Fruit fly (Drosophila melanogaster): Measurements from ENCODE around the gene CG17652.

Gene CG17652

DNA sequence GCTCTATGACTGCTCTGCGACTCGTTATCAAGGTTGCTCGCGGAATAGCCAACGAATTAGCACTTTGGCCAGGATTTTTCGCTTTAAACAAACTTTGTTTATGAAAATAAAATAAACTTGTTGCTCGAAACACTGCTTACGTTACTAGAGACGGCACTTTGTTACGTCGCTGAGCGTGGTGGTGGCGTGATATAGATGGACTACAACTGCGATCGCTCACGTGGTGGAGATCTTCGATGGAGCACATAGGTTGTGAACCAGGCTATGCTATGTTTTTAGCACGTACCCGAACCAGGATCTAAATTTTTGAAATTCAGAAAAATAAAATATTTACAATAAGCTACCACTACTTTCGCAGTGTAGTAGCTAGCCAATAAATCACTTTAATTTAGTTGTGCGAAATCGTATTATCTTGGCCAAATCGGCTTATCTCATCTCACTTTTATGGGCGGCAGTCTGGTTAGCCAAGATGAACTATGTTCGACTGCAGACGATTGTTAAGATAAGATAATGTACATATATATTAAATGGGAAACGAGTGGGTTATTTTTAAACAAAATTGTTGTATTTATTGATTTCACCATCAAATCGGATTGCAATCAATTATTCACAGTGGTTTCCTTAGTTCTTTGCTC lies 16.3 kb downstream of the CG17652 start, which contains the start of gene frtz:
Gene frtz, minus strand, starts transcription at position 153 of the 635 bp plus-strand sequence.
- peak; percentile 87 for TF ChIP-seq Myc (optimal IDR thresholded peaks at IDR 0.05)
- no peak for TF ChIP-seq lola (GFP tag; optimal IDR thresholded peaks at IDR 0.05)
- TF ChIP-seq N (GFP tag; optimal IDR thresholded peaks at IDR 0.05): no peak
- TF ChIP-seq h (GFP tag; optimal IDR thresholded peaks at IDR 0.05): peak; percentile 30
- TF ChIP-seq Hr83 (GFP tag; optimal IDR thresholded peaks at IDR 0.05; ENCODE audit: poor library complexity, severe bottlenecking): peak; percentile 62

dm6 chr2L:1710224-1710623 lies 21.9 kb downstream of the CG17652 start, which contains the start of the genes CG17660 and mRpL48:
Gene CG17660, minus strand, starts transcription at chr2L:1710421.
Gene mRpL48, plus strand, starts transcription at chr2L:1710462.
- no peak for TF ChIP-seq dmrt93B (GFP tag; optimal IDR thresholded peaks at IDR 0.05)
- no peak for TF ChIP-seq OdsH (GFP tag; optimal IDR thresholded peaks at IDR 0.05)
- TF ChIP-seq Abd-B (GFP tag; optimal IDR thresholded peaks at IDR 0.05): no peak
- no peak for TF ChIP-seq woc (GFP tag; optimal IDR thresholded peaks at IDR 0.05)
- no peak for TF ChIP-seq CG9705 (GFP tag; optimal IDR thresholded peaks at IDR 0.05)
- no peak for TF ChIP-seq Vsx2 (GFP tag; optimal IDR thresholded peaks at IDR 0.05; ENCODE audit: partially characterized antibody)
- no peak for TF ChIP-seq Hr83 (GFP tag; optimal IDR thresholded peaks at IDR 0.05; ENCODE audit: poor library complexity, severe bottlenecking)
- no peak for TF ChIP-seq CG32264 (GFP tag; optimal IDR thresholded peaks at IDR 0.05)
- TF ChIP-seq pan (optimal IDR thresholded peaks at IDR 0.05): no peak
- no peak for TF ChIP-seq Hnf4 (GFP tag; optimal IDR thresholded peaks at IDR 0.05)
- no peak for TF ChIP-seq jim (GFP tag; optimal IDR thresholded peaks at IDR 0.05)
- TF ChIP-seq Mio (GFP tag; optimal IDR thresholded peaks at IDR 0.05): no peak
- no peak for TF ChIP-seq foxo (GFP tag; optimal IDR thresholded peaks at IDR 0.05)
- peak; percentile 27 for TF ChIP-seq rgr (GFP tag; optimal IDR thresholded peaks at IDR 0.05)
- TF ChIP-seq lola (GFP tag; optimal IDR thresholded peaks at IDR 0.05): no peak
- TF ChIP-seq br (GFP tag; optimal IDR thresholded peaks at IDR 0.05): peak; percentile 7
- no peak for TF ChIP-seq brk (GFP tag; optimal IDR thresholded peaks at IDR 0.05)
- peak; percentile 6 for TF ChIP-seq Sp1 (GFP tag; optimal IDR thresholded peaks at IDR 0.05)
- TF ChIP-seq Hr78 (GFP tag; optimal IDR thresholded peaks at IDR 0.05): no peak
- no peak for TF ChIP-seq Rel (GFP tag; optimal IDR thresholded peaks at IDR 0.05)
- TF ChIP-seq Rel (tag; optimal IDR thresholded peaks at IDR 0.05): peak; percentile 44
- no peak for TF ChIP-seq psq (GFP tag; optimal IDR thresholded peaks at IDR 0.05)
- no peak for TF ChIP-seq CrebA (GFP tag; optimal IDR thresholded peaks at IDR 0.05; ENCODE audit: borderline replicate concordance)
- no peak for TF ChIP-seq sage (GFP tag; optimal IDR thresholded peaks at IDR 0.05)
- no peak for TF ChIP-seq HLH106 (tag; optimal IDR thresholded peaks at IDR 0.05)
- no peak for TF ChIP-seq Jra (GFP tag; optimal IDR thresholded peaks at IDR 0.05)
- no peak for TF ChIP-seq Myc (optimal IDR thresholded peaks at IDR 0.05)
- TF ChIP-seq sv (GFP tag; optimal IDR thresholded peaks at IDR 0.05): no peak
- TF ChIP-seq Dfd (GFP tag; optimal IDR thresholded peaks at IDR 0.05): no peak
- no peak for TF ChIP-seq Dif (GFP tag; optimal IDR thresholded peaks at IDR 0.05; ENCODE audit: partially characterized antibody)
- TF ChIP-seq ey (GFP tag; optimal IDR thresholded peaks at IDR 0.05): no peak
- TF ChIP-seq h (GFP tag; optimal IDR thresholded peaks at IDR 0.05): peak; percentile 29
- no peak for TF ChIP-seq N (GFP tag; optimal IDR thresholded peaks at IDR 0.05)
- no peak for TF ChIP-seq dsf (GFP tag; optimal IDR thresholded peaks at IDR 0.05; ENCODE audit: borderline replicate concordance)
- no peak for TF ChIP-seq GATAd (GFP tag; optimal IDR thresholded peaks at IDR 0.05)

DNA sequence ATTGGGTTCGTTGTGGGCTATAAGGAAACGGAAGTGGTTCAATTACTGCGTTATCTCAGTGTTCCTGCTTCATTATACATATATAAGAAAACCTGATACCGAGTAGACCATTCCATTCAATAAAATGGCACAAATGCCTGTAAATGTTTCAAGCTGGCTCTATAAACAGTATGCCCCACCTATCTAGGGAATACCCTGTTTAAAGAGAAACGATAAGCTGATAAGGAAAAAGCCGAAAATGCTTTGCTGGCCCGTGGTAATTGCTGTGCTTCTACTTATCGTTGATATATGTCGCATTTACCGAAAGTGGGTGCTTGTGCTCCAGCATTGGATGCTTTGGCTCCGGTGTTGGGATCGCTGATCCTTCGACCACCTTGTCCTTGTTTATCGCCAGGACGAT lies 22.8 kb downstream of the CG17652 start:
- TF ChIP-seq usp (GFP tag; optimal IDR thresholded peaks at IDR 0.05) (no peak), Sp1 (GFP tag; optimal IDR thresholded peaks at IDR 0.05) (no peak), foxo (GFP tag; optimal IDR thresholded peaks at IDR 0.05) (peak in 1 of 2 experiments; percentile 7), pan (optimal IDR thresholded peaks at IDR 0.05) (no peak), lola (GFP tag; optimal IDR thresholded peaks at IDR 0.05) (no peak), sv (GFP tag; optimal IDR thresholded peaks at IDR 0.05) (no peak), dsf (GFP tag; optimal IDR thresholded peaks at IDR 0.05; ENCODE audit: borderline replicate concordance) (no peak), N (GFP tag; optimal IDR thresholded peaks at IDR 0.05) (no peak), br (GFP tag; optimal IDR thresholded peaks at IDR 0.05) (no peak), psq (GFP tag; optimal IDR thresholded peaks at IDR 0.05) (no peak), Dfd (GFP tag; optimal IDR thresholded peaks at IDR 0.05) (no peak), rgr (GFP tag; optimal IDR thresholded peaks at IDR 0.05) (no peak), GATAd (GFP tag; optimal IDR thresholded peaks at IDR 0.05) (no peak), Dif (GFP tag; optimal IDR thresholded peaks at IDR 0.05; ENCODE audit: partially characterized antibody) (no peak), fru (GFP tag; optimal IDR thresholded peaks at IDR 0.05) (peak; percentile 21), CG32264 (GFP tag; optimal IDR thresholded peaks at IDR 0.05) (no peak), Rel (GFP tag; optimal IDR thresholded peaks at IDR 0.05) (no peak), Rel (tag; optimal IDR thresholded peaks at IDR 0.05) (peak; percentile 77), dl (GFP tag; optimal IDR thresholded peaks at IDR 0.05; ENCODE audit: insufficient read depth in 1 of 2, partially characterized antibody in 2 of 2) (no peak), sage (GFP tag; optimal IDR thresholded peaks at IDR 0.05) (no peak), tai (GFP tag; optimal IDR thresholded peaks at IDR 0.05) (no peak), h (GFP tag; optimal IDR thresholded peaks at IDR 0.05) (peak; percentile 32), Mio (GFP tag; optimal IDR thresholded peaks at IDR 0.05) (no peak), ey (GFP tag; optimal IDR thresholded peaks at IDR 0.05) (no peak), dmrt93B (GFP tag; optimal IDR thresholded peaks at IDR 0.05) (no peak), HLH106 (tag; optimal IDR thresholded peaks at IDR 0.05) (no peak), Hnf4 (GFP tag; optimal IDR thresholded peaks at IDR 0.05) (no peak)
